Worm (Caenorhabditis elegans) whole organism, L4 larva: ENCODE results near the gene ZK822.9.

ENCODE experiments used
- F10B5.3 ChIP-seq: sonication (generic microtip); optimal IDR thresholded peaks from 2 replicates; lab custom pipeline; 2016; ENCODE audit warnings: mild to moderate bottlenecking, missing genetic modification characterization, missing compliant biosample characterization
- F44E2.7 ChIP-seq: fragments of 200-800 bp; sonication (Bioruptor generic); IDR thresholded peaks from 2 replicates; pipeline ENCODE4 v2.1.2; 2022; ENCODE audit warnings: missing genetic modification characterization, missing compliant biosample characterization
- R02D3.7 ChIP-seq: fragments of 150-350 bp; sonication (generic microtip); optimal IDR thresholded peaks from 3 replicates; lab custom pipeline; 2014; ENCODE audit warnings: missing biosample characterization, missing genetic modification characterization
- Y105C5A.15 ChIP-seq: fragments of 200-800 bp; sonication (Bioruptor generic); IDR thresholded peaks from 2 replicates; pipeline ENCODE4 v1.3.6; 2022; ENCODE audit warnings: missing genetic modification characterization, missing compliant biosample characterization
- Y5F2A.4 ChIP-seq: fragments of 200-800 bp; sonication (Bioruptor generic); optimal IDR thresholded peaks from 2 replicates; lab custom pipeline; 2018; ENCODE audit warnings: mild to moderate bottlenecking, missing genetic modification characterization, missing compliant biosample characterization
- Y75B8A.6 ChIP-seq: fragments of 200-800 bp; sonication (Bioruptor generic); IDR thresholded peaks from 2 replicates; pipeline ENCODE4 v1.3.6; 2022; ENCODE audit warnings: missing genetic modification reagents, missing genetic modification characterization, missing compliant biosample characterization
- ZK546.5 ChIP-seq, 2 experiments: sonication (generic microtip); optimal IDR thresholded peaks; 2 replicates each; lab custom pipeline; 2017; ENCODE audit warnings: missing biosample characterization in 2 of 2, missing genetic modification characterization in 2 of 2
- aha-1 ChIP-seq: fragments of 150-350 bp; peaks from one replicate; lab custom pipeline; 2014; ENCODE audit warnings: missing biosample characterization, missing genetic modification characterization
- ama-1 ChIP-seq: fragments of 150-350 bp; optimal IDR thresholded peaks from 2 replicates; lab custom pipeline; 2014; ENCODE audit warnings: inconsistent platforms, mixed read lengths
- ceh-28 ChIP-seq: fragments of 150-350 bp; optimal IDR thresholded peaks from 2 replicates; lab custom pipeline; 2014; ENCODE audit warnings: missing biosample characterization, missing genetic modification reagents, missing genetic modification characterization
- ceh-82 ChIP-seq: sonication (generic microtip); optimal IDR thresholded peaks from 2 replicates; lab custom pipeline; 2017; ENCODE audit warnings: missing biosample characterization, missing genetic modification characterization
- ctbp-1 ChIP-seq: fragments of 200-800 bp; sonication (Bioruptor generic); IDR thresholded peaks from 2 replicates; pipeline ENCODE4 v1.3.6; 2022; ENCODE audit warnings: missing genetic modification reagents, missing genetic modification characterization, missing compliant biosample characterization
- daf-16 ChIP-seq, 3 experiments: sonication (generic microtip); optimal IDR thresholded peaks; 2 replicates each; lab custom pipeline; 2016 to 2017; ENCODE audit warnings: missing genetic modification characterization in 3 of 3, missing genetic modification reagents in 3 of 3, mild to moderate bottlenecking in 2 of 3, missing compliant biosample characterization in 2 of 3, missing biosample characterization in 1 of 3, moderate library complexity in 1 of 3
- daf-19 ChIP-seq: fragments of 200-800 bp; sonication (Bioruptor generic); conservative IDR thresholded peaks from 2 replicates; pipeline ENCODE4 v1.3.6; 2022; ENCODE audit warnings: missing genetic modification characterization, missing compliant biosample characterization
- daf-8 ChIP-seq: fragments of 200-800 bp; sonication (Bioruptor generic); IDR thresholded peaks from 2 replicates; pipeline ENCODE4 v1.3.6; 2022; ENCODE audit warnings: missing genetic modification characterization, missing compliant biosample characterization
- dmd-8 ChIP-seq: fragments of 200-800 bp; sonication (Bioruptor generic); IDR thresholded peaks from 2 replicates; pipeline ENCODE4 v1.3.6; 2022; ENCODE audit warnings: missing genetic modification characterization, missing compliant biosample characterization
- dmd-9 ChIP-seq: fragments of 200-800 bp; sonication (Bioruptor generic); IDR thresholded peaks from 2 replicates; pipeline ENCODE4 v1.3.6; 2022; ENCODE audit warnings: missing genetic modification reagents, missing genetic modification characterization, missing compliant biosample characterization
- dpl-1 ChIP-seq: fragments of 150-350 bp; optimal IDR thresholded peaks from 2 replicates; lab custom pipeline; 2014; ENCODE audit warnings: missing biosample characterization, missing genetic modification reagents, missing genetic modification characterization
- dve-1 ChIP-seq: sonication (generic microtip); optimal IDR thresholded peaks from 2 replicates; lab custom pipeline; 2017; ENCODE audit warnings: antibody characterized with exemption, mild to moderate bottlenecking, missing genetic modification characterization, missing compliant biosample characterization; ENCODE audit not compliant: insufficient read depth
- egl-27 ChIP-seq: sonication (generic microtip); optimal IDR thresholded peaks from 3 replicates; lab custom pipeline; 2017; ENCODE audit warnings: missing biosample characterization, missing genetic modification reagents, missing genetic modification characterization
- egl-43 ChIP-seq: fragments of 200-800 bp; sonication (Bioruptor generic); IDR thresholded peaks from 2 replicates; pipeline ENCODE4 v1.3.6; 2022; ENCODE audit warnings: missing genetic modification reagents, missing genetic modification characterization, missing compliant biosample characterization
- fkh-10 ChIP-seq: fragments of 150-350 bp; optimal IDR thresholded peaks from 2 replicates; lab custom pipeline; 2014; ENCODE audit warnings: missing biosample characterization, missing genetic modification reagents, missing genetic modification characterization
- fos-1 ChIP-seq: fragments of 150-350 bp; optimal IDR thresholded peaks from 2 replicates; lab custom pipeline; 2014; ENCODE audit warnings: missing biosample characterization, missing genetic modification characterization
- hlh-11 ChIP-seq: fragments of 200-800 bp; sonication (Bioruptor generic); optimal IDR thresholded peaks from 2 replicates; lab custom pipeline; 2018; ENCODE audit warnings: mild to moderate bottlenecking, missing genetic modification characterization, missing compliant biosample characterization
- hmg-1.1 ChIP-seq: fragments of 200-800 bp; sonication (Bioruptor generic); IDR thresholded peaks from 2 replicates; pipeline ENCODE4 v1.3.6; 2022; ENCODE audit warnings: missing genetic modification reagents, missing genetic modification characterization, missing compliant biosample characterization
- lim-7 ChIP-seq: fragments of 200-800 bp; sonication (Bioruptor generic); IDR thresholded peaks from 2 replicates; pipeline ENCODE4 v1.3.6; 2022; ENCODE audit warnings: missing genetic modification characterization, missing compliant biosample characterization
- lin-15B ChIP-seq: fragments of 150-350 bp; sonication (generic microtip); optimal IDR thresholded peaks from 3 replicates; lab custom pipeline; 2014; ENCODE audit warnings: missing biosample characterization, missing genetic modification characterization
- lir-3 ChIP-seq: sonication (generic microtip); optimal IDR thresholded peaks from 2 replicates; lab custom pipeline; 2016; ENCODE audit warnings: mild to moderate bottlenecking, missing genetic modification characterization, missing compliant biosample characterization
- lsy-2 ChIP-seq, 2 experiments: fragments of 150-350 bp in 1 of 2; sonication (generic microtip) in 1 of 2; optimal IDR thresholded peaks; 2 replicates each; lab custom pipeline; 2014 to 2017; ENCODE audit warnings: missing biosample characterization in 2 of 2, missing genetic modification characterization in 2 of 2
- madf-5 ChIP-seq, 2 experiments: fragments of 200-800 bp; sonication (Bioruptor generic); IDR thresholded peaks; 2 replicates each; pipeline ENCODE4 v1.3.6; 2022; ENCODE audit warnings: missing compliant biosample characterization in 2 of 2, missing genetic modification characterization in 2 of 2
- mdl-1 ChIP-seq, 2 experiments: fragments of 150-350 bp in 1 of 2; sonication (generic microtip) in 1 of 2; optimal IDR thresholded peaks; 2 replicates each; lab custom pipeline; 2014 to 2017; ENCODE audit warnings: missing biosample characterization in 2 of 2, missing genetic modification characterization in 2 of 2
- mdt-29 ChIP-seq: fragments of 200-800 bp; sonication (Bioruptor generic); IDR thresholded peaks from 2 replicates; pipeline ENCODE4 v1.3.6; 2022; ENCODE audit warnings: missing genetic modification reagents, missing genetic modification characterization, missing compliant biosample characterization
- mes-2 ChIP-seq: sonication (generic microtip); optimal IDR thresholded peaks from 2 replicates; lab custom pipeline; 2016; ENCODE audit warnings: missing genotype, mild to moderate bottlenecking, missing genetic modification characterization, missing compliant biosample characterization; ENCODE audit not compliant: poor library complexity, severe bottlenecking
- mxl-3 ChIP-seq: fragments of 200-800 bp; sonication (Bioruptor generic); optimal IDR thresholded peaks from 2 replicates; lab custom pipeline; 2018; ENCODE audit warnings: mild to moderate bottlenecking, missing genetic modification characterization, missing compliant biosample characterization
- nhr-102 ChIP-seq: sonication (generic microtip); optimal IDR thresholded peaks from 2 replicates; lab custom pipeline; 2016; ENCODE audit warnings: mild to moderate bottlenecking, missing genetic modification characterization, moderate library complexity, missing compliant biosample characterization
- nhr-237 ChIP-seq: sonication (generic microtip); optimal IDR thresholded peaks from 2 replicates; lab custom pipeline; 2017; ENCODE audit warnings: missing biosample characterization, missing genetic modification characterization
- nhr-25 ChIP-seq: sonication (generic microtip); optimal IDR thresholded peaks from 2 replicates; lab custom pipeline; 2017; ENCODE audit warnings: missing genetic modification characterization, mild to moderate bottlenecking, missing compliant biosample characterization, antibody characterized with exemption, moderate library complexity, borderline replicate concordance; ENCODE audit not compliant: insufficient read depth
- nhr-28 ChIP-seq: fragments of 150-350 bp; optimal IDR thresholded peaks from 2 replicates; lab custom pipeline; 2014; ENCODE audit warnings: missing biosample characterization, missing genetic modification characterization
- nhr-6 ChIP-seq: fragments of 150-350 bp; optimal IDR thresholded peaks from 2 replicates; lab custom pipeline; 2014; ENCODE audit warnings: missing biosample characterization, missing genetic modification characterization
- nhr-76 ChIP-seq: fragments of 150-350 bp; optimal IDR thresholded peaks from 2 replicates; lab custom pipeline; 2014; ENCODE audit warnings: missing biosample characterization, missing genetic modification characterization
- php-3 ChIP-seq: fragments of 200-800 bp; sonication (Bioruptor generic); IDR thresholded peaks from 2 replicates; pipeline ENCODE4 v1.3.6; 2022; ENCODE audit warnings: missing genetic modification reagents, missing genetic modification characterization, missing compliant biosample characterization
- pqm-1 ChIP-seq: sonication (generic microtip); optimal IDR thresholded peaks from 2 replicates; lab custom pipeline; 2017; ENCODE audit warnings: missing biosample characterization, missing genetic modification characterization
- saeg-2 ChIP-seq: fragments of 200-800 bp; sonication (Bioruptor generic); IDR thresholded peaks from 2 replicates; pipeline ENCODE4 v1.3.6; 2022; ENCODE audit warnings: missing genetic modification reagents, missing genetic modification characterization, missing compliant biosample characterization
- snpc-1.2 ChIP-seq: fragments of 200-800 bp; sonication (Bioruptor generic); IDR thresholded peaks from 2 replicates; pipeline ENCODE4 v1.3.6; 2022; ENCODE audit warnings: missing genetic modification reagents, missing genetic modification characterization, missing compliant biosample characterization
- spr-3 ChIP-seq: fragments of 200-800 bp; sonication (Bioruptor generic); optimal IDR thresholded peaks from 2 replicates; lab custom pipeline; 2018; ENCODE audit warnings: mild to moderate bottlenecking, missing genetic modification characterization, missing compliant biosample characterization
- tag-97 ChIP-seq: fragments of 200-800 bp; sonication (Bioruptor generic); IDR thresholded peaks from 2 replicates; pipeline ENCODE4 v1.3.6; 2022; ENCODE audit warnings: missing genetic modification characterization, missing compliant biosample characterization
- unc-130 ChIP-seq: sonication (generic microtip); optimal IDR thresholded peaks from 2 replicates; lab custom pipeline; 2016; ENCODE audit warnings: missing genetic modification reagents, missing genetic modification characterization, missing compliant biosample characterization
- unc-39 ChIP-seq: sonication (generic microtip); optimal IDR thresholded peaks from 2 replicates; lab custom pipeline; 2017; ENCODE audit warnings: missing biosample characterization, missing genetic modification characterization
- zfp-3 ChIP-seq: fragments of 200-800 bp; sonication (Bioruptor generic); conservative IDR thresholded peaks from 2 replicates; pipeline ENCODE4 v1.3.6; 2022; ENCODE audit warnings: missing genetic modification reagents, missing genetic modification characterization, missing compliant biosample characterization
- ztf-11 ChIP-seq: fragments of 150-350 bp; optimal IDR thresholded peaks from 2 replicates; lab custom pipeline; 2014; ENCODE audit warnings: missing biosample characterization, missing genetic modification characterization
- ztf-7 ChIP-seq: fragments of 150-350 bp; optimal IDR thresholded peaks from 2 replicates; lab custom pipeline; 2014; ENCODE audit warnings: missing biosample characterization, missing genetic modification characterization

ZK822.9 gene

DNA sequence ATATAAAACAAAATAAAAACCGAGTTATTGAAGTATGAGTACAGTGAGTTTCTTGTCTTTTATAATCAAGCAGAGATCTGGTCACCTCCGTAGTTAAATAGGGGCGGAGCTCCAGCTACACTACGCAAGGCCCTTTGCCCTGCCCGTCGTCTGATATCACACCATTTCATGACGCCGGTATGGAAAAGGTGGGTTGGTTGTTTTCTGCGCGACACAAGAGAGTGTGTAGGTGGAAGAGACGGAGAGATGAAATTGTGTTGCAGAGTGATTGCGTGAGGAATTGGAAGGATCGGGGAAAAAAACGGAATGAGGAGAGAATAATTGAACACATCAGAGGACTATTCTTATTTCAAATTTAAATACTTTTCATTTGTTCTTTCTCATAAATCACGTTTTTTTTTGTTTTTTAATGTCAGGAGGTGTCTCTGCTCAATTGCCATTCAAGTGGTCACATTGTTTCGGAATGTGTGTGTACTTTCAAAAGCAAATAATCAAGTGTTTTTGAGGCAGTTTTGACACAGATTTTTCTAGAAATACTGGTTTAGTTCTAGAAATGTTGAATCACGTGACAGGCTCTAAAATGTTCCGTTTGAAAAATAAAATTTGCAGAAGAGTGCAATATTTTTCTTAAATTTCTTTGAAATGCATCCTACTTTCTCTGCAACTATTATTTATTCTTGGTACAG lies at the start of gene ZK822.9:
ZK822.9 (plus strand) TSS at position 180 of the 686 bp plus-strand sequence.
- TF ChIP-seq hlh-11 (peak; percentile 78), saeg-2 (GFP tag; lab: Robert Waterston, UW) (no peak), madf-5 (GFP tag; IDR thresholded peaks at IDR 0.05; lab: Robert Waterston, UW) (no peak), ztf-11 (tag; lab: Kevin White, UChicago) (no peak), aha-1 (tag; lab: Kevin White, UChicago) (peak; percentile 65), egl-27 (tag; lab: Kevin White, UChicago) (no peak), nhr-28 (tag; lab: Kevin White, UChicago) (peak; percentile 82), daf-16 (GFP tag; optimal IDR thresholded peaks at IDR 0.05; lab: Kevin White, UChicago) (no peak), daf-16 (tag; optimal IDR thresholded peaks at IDR 0.05; lab: Kevin White, UChicago) (peak; percentile 70), lsy-2 (tag; optimal IDR thresholded peaks at IDR 0.05; lab: Kevin White, UChicago) (no peak), unc-130 (GFP tag; lab: Kevin White, UChicago) (no peak), lin-15B (tag; lab: Kevin White, UChicago) (no peak), mes-2 (peak; percentile 30), ceh-82 (tag; lab: Kevin White, UChicago) (no peak), Y105C5A.15 (GFP tag; lab: Robert Waterston, UW) (no peak), nhr-25 (tag; lab: Kevin White, UChicago) (no peak), nhr-102 (tag; lab: Kevin White, UChicago) (no peak), Y75B8A.6 (GFP tag; lab: Robert Waterston, UW) (no peak), Y5F2A.4 (GFP tag; lab: Kevin White, UChicago) (no peak), fos-1 (tag; lab: Kevin White, UChicago) (no peak), R02D3.7 (no peak), egl-43 (no peak), ztf-7 (no peak), zfp-3 (GFP tag; lab: Robert Waterston, UW) (no peak), nhr-76 (tag; lab: Kevin White, UChicago) (no peak), mdl-1 (tag; optimal IDR thresholded peaks at IDR 0.05; lab: Kevin White, UChicago) (no peak), F10B5.3 (tag; lab: Kevin White, UChicago) (no peak), dpl-1 (GFP tag; lab: Kevin White, UChicago) (no peak), ZK546.5 (tag; optimal IDR thresholded peaks at IDR 0.05; lab: Kevin White, UChicago) (no peak), ceh-28 (no peak), hmg-1.1 (no peak), dve-1 (tag; lab: Kevin White, UChicago) (peak; percentile 24), lim-7 (GFP tag; lab: Robert Waterston, UW) (no peak), mxl-3 (GFP tag; lab: Kevin White, UChicago) (peak; percentile 24), pqm-1 (tag; lab: Kevin White, UChicago) (no peak), tag-97 (GFP tag; lab: Robert Waterston, UW) (no peak), fkh-10 (GFP tag; lab: Kevin White, UChicago) (no peak), ama-1 (lab: Kevin White, UChicago) (no peak), php-3 (GFP tag; lab: Robert Waterston, UW) (no peak), snpc-1.2 (GFP tag; lab: Robert Waterston, UW) (no peak), lir-3 (tag; lab: Kevin White, UChicago) (no peak), mdt-29 (GFP tag; lab: Robert Waterston, UW) (peak; percentile 88), spr-3 (GFP tag; lab: Kevin White, UChicago) (no peak), nhr-6 (tag; lab: Kevin White, UChicago) (no peak), ctbp-1 (GFP tag; lab: Robert Waterston, UW) (no peak), daf-19 (GFP tag; lab: Robert Waterston, UW) (no peak), F44E2.7 (GFP tag; lab: Robert Waterston, UW) (no peak), dmd-8 (GFP tag; lab: Robert Waterston, UW) (no peak), dmd-9 (GFP tag; lab: Robert Waterston, UW) (no peak), unc-39 (no peak), nhr-237 (tag; lab: Kevin White, UChicago) (no peak), daf-8 (no peak)
